Worm (Caenorhabditis elegans) whole organism, mixed stage, embryonic: ENCODE data around the gene F58B3.6.
A peak's percentile ranks its signal among the peaks of the same experiment; 100 is the strongest.

ENCODE experiments used
- bed-3 ChIP-seq: fragments of 200-800 bp; sonication (Bioruptor generic); optimal IDR thresholded peaks from 3 replicates; lab custom pipeline; 2018; ENCODE audit warnings: mild to moderate bottlenecking, missing genetic modification characterization, moderate library complexity, missing compliant biosample characterization
- blmp-1 ChIP-seq: fragments of 150-350 bp; optimal IDR thresholded peaks from 2 replicates; lab custom pipeline; 2014; ENCODE audit warnings: missing biosample characterization, missing genetic modification characterization
- ceh-43 ChIP-seq: fragments of 200-800 bp; sonication (Bioruptor generic); optimal IDR thresholded peaks from 2 replicates; lab custom pipeline; 2018; ENCODE audit warnings: mild to moderate bottlenecking, missing genetic modification characterization, moderate library complexity, missing compliant biosample characterization
- ceh-83 ChIP-seq: fragments of 200-800 bp; sonication (Bioruptor generic); optimal IDR thresholded peaks from 2 replicates; lab custom pipeline; 2018; ENCODE audit warnings: mild to moderate bottlenecking, missing genetic modification characterization, missing compliant biosample characterization
- ces-1 ChIP-seq: fragments of 150-350 bp; optimal IDR thresholded peaks from 2 replicates; lab custom pipeline; 2014; ENCODE audit warnings: missing biosample characterization, missing genetic modification reagents, missing genetic modification characterization
- cnd-1 ChIP-seq: fragments of 200-800 bp; sonication (Bioruptor generic); optimal IDR thresholded peaks from 2 replicates; lab custom pipeline; 2018; ENCODE audit warnings: mild to moderate bottlenecking, missing genetic modification characterization, missing compliant biosample characterization
- drap-1 ChIP-seq: fragments of 200-800 bp; sonication (Bioruptor generic); optimal IDR thresholded peaks from 3 replicates; lab custom pipeline; 2018; ENCODE audit warnings: mild to moderate bottlenecking, missing genetic modification characterization, missing compliant biosample characterization
- elt-1 ChIP-seq: sonication (generic microtip); optimal IDR thresholded peaks from 2 replicates; lab custom pipeline; 2017; ENCODE audit warnings: missing genetic modification characterization, mild to moderate bottlenecking, missing compliant biosample characterization, antibody characterized with exemption, moderate library complexity, borderline replicate concordance; ENCODE audit not compliant: insufficient read depth
- elt-3 ChIP-seq: fragments of 150-350 bp; optimal IDR thresholded peaks from 2 replicates; lab custom pipeline; 2014; ENCODE audit warnings: missing biosample characterization, missing genetic modification characterization
- flh-1 ChIP-seq: fragments of 200-800 bp; sonication (Bioruptor generic); optimal IDR thresholded peaks from 2 replicates; lab custom pipeline; 2018; ENCODE audit warnings: mild to moderate bottlenecking, missing genetic modification characterization, moderate library complexity, missing compliant biosample characterization
- ham-2 ChIP-seq: fragments of 200-800 bp; sonication (Bioruptor generic); optimal IDR thresholded peaks from 2 replicates; lab custom pipeline; 2018; ENCODE audit warnings: mild to moderate bottlenecking, missing genetic modification characterization, missing compliant biosample characterization
- hlh-1 ChIP-seq: fragments of 150-350 bp; optimal IDR thresholded peaks from 2 replicates; lab custom pipeline; 2014; ENCODE audit warnings: missing biosample characterization, missing genetic modification reagents, missing genetic modification characterization
- lin-13 ChIP-seq: fragments of 150-350 bp; optimal IDR thresholded peaks from 2 replicates; lab custom pipeline; 2014; ENCODE audit warnings: missing biosample characterization, missing genetic modification characterization
- lsy-2 ChIP-seq: fragments of 150-350 bp; optimal IDR thresholded peaks from 2 replicates; lab custom pipeline; 2014; ENCODE audit warnings: missing biosample characterization, missing genetic modification characterization
- mab-5 ChIP-seq: fragments of 150-350 bp; optimal IDR thresholded peaks from 2 replicates; lab custom pipeline; 2014; ENCODE audit warnings: missing biosample characterization, missing genetic modification characterization
- mep-1 ChIP-seq: fragments of 150-350 bp; optimal IDR thresholded peaks from 2 replicates; lab custom pipeline; 2017; ENCODE audit warnings: missing biosample characterization, missing genetic modification reagents, missing genetic modification characterization, inconsistent platforms
- mls-2 ChIP-seq: sonication (generic microtip); optimal IDR thresholded peaks from 2 replicates; lab custom pipeline; 2016; ENCODE audit warnings: mild to moderate bottlenecking, missing genetic modification characterization, moderate library complexity, missing compliant biosample characterization
- nhr-12 ChIP-seq: fragments of 150-350 bp; optimal IDR thresholded peaks from 2 replicates; lab custom pipeline; 2014; ENCODE audit warnings: missing biosample characterization, missing genetic modification characterization
- nhr-2 ChIP-seq: fragments of 150-350 bp; optimal IDR thresholded peaks from 2 replicates; lab custom pipeline; 2014; ENCODE audit warnings: missing biosample characterization, missing genetic modification characterization
- nhr-237 ChIP-seq: fragments of 150-350 bp; optimal IDR thresholded peaks from 2 replicates; lab custom pipeline; 2014; ENCODE audit warnings: missing biosample characterization, missing genetic modification characterization
- nhr-28 ChIP-seq: fragments of 150-350 bp; optimal IDR thresholded peaks from 2 replicates; lab custom pipeline; 2014; ENCODE audit warnings: missing biosample characterization, missing genetic modification characterization
- nhr-76 ChIP-seq: sonication (generic microtip); optimal IDR thresholded peaks from 2 replicates; lab custom pipeline; 2017; ENCODE audit warnings: missing biosample characterization, missing genetic modification characterization
- pha-4 ChIP-seq: fragments of 150-350 bp; optimal IDR thresholded peaks from 2 replicates; lab custom pipeline; 2018; ENCODE audit warnings: missing biosample characterization, missing genetic modification reagents, missing genetic modification characterization
- sem-2 ChIP-seq: fragments of 200-800 bp; sonication (Bioruptor generic); optimal IDR thresholded peaks from 2 replicates; lab custom pipeline; 2018; ENCODE audit warnings: mild to moderate bottlenecking, missing genetic modification characterization, missing compliant biosample characterization
- snpc-4 ChIP-seq: fragments of 150-350 bp; optimal IDR thresholded peaks from 2 replicates; lab custom pipeline; 2014; ENCODE audit warnings: missing biosample characterization, missing genetic modification characterization
- sptf-1 ChIP-seq: sonication (generic microtip); optimal IDR thresholded peaks from 2 replicates; lab custom pipeline; 2017; ENCODE audit warnings: mild to moderate bottlenecking, missing genetic modification characterization, moderate library complexity, missing compliant biosample characterization
- tbx-8 ChIP-seq: fragments of 200-800 bp; sonication (Bioruptor generic); optimal IDR thresholded peaks from 2 replicates; lab custom pipeline; 2018; ENCODE audit warnings: mild to moderate bottlenecking, missing genetic modification characterization, moderate library complexity, missing compliant biosample characterization
- unc-120 ChIP-seq: sonication (generic microtip); optimal IDR thresholded peaks from 2 replicates; lab custom pipeline; 2017; ENCODE audit warnings: missing genetic modification characterization, missing compliant biosample characterization; ENCODE audit not compliant: poor library complexity, severe bottlenecking
- unc-39 ChIP-seq: fragments of 150-350 bp; optimal IDR thresholded peaks from 2 replicates; lab custom pipeline; 2014; ENCODE audit warnings: missing biosample characterization, missing genetic modification characterization
- unc-62 ChIP-seq: fragments of 150-350 bp; optimal IDR thresholded peaks from 2 replicates; lab custom pipeline; 2014; ENCODE audit warnings: missing biosample characterization, missing genetic modification reagents, missing genetic modification characterization
- zip-8 ChIP-seq: fragments of 150-350 bp; optimal IDR thresholded peaks from 2 replicates; lab custom pipeline; 2014; ENCODE audit warnings: missing biosample characterization, missing genetic modification characterization
- ztf-11 ChIP-seq: fragments of 150-350 bp; optimal IDR thresholded peaks from 2 replicates; lab custom pipeline; 2014; ENCODE audit warnings: missing biosample characterization, missing genetic modification characterization

F58B3.6 gene

DNA sequence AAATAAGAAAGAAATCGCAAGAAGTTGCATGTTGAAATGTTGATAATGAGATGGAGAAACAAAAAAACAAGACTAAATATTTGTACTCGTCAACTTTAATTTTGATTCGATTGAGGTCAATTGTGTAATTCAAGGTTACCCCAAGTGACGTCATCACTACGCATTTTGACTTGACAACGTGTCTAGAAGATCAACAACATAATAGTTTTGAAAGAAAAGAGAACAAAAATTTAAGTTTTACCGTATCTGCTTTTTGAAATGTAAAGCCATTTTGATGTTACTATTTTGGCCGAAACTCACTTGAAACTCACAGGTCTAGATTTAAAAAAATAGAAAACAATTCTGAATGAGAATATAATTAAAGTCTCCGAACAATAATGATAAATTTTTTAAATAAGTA is 15.5 kb upstream of the F58B3.6 start, which contains the start of gene dsl-5:
TSS of gene dsl-5 (minus strand) at position 101 of the 400 bp plus-strand sequence.
- TF ChIP-seq tbx-8 (GFP tag; lab: Kevin White, UChicago) (no peak), zip-8 (peak; percentile 15)

- no peak for TF ChIP-seq pha-4 (tag; lab: Kevin White, UChicago)
- TF ChIP-seq lsy-2 (tag; lab: Kevin White, UChicago) = no peak
- no peak for TF ChIP-seq lin-13
- TF ChIP-seq unc-120 (tag; lab: Kevin White, UChicago) = no peak
- no peak for TF ChIP-seq sptf-1 (tag; lab: Kevin White, UChicago)
- TF ChIP-seq nhr-76 (tag; lab: Kevin White, UChicago) = no peak
- TF ChIP-seq ceh-43 (GFP tag; lab: Kevin White, UChicago) = no peak
- TF ChIP-seq nhr-12 (tag; lab: Kevin White, UChicago) = no peak
- no peak for TF ChIP-seq nhr-28
- TF ChIP-seq unc-39 (tag; lab: Kevin White, UChicago) = no peak
- no peak for TF ChIP-seq drap-1
- TF ChIP-seq mab-5 (tag; lab: Kevin White, UChicago) = no peak
- no peak for TF ChIP-seq bed-3 (GFP tag; lab: Kevin White, UChicago)
- TF ChIP-seq nhr-2 (tag; lab: Kevin White, UChicago) = no peak
- TF ChIP-seq, all 35 proteins: peak for 0
These were observed 14.1 kb upstream of the F58B3.6 start for ce11 chrIV:11622336-11622735.

DNA sequence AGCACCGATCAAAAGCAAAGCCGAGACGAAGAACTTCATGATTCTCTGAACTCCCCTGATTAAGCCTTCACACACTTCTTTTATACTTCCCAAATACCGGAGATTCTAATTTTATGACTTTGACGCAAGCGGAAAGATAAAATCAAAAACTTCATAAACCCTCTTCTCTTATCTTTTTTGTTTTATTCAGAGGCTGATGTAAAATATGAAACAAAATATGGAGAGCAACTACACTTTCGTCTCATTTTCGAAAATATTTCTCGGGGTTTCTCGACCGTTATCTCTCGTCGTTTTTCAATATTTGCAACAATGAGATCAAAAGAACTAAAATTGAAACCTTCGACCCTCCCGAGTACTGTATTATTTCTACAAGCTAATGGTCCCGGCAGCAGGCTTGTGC is 13.4 kb upstream of the F58B3.6 start, which contains the start of gene lys-4:
TSS of gene lys-4 (minus strand) at position 115 of the 400 bp plus-strand sequence.
- TF ChIP-seq lin-13 (no peak), drap-1 (no peak), elt-1 (tag; lab: Kevin White, UChicago) (no peak), snpc-4 (tag; lab: Kevin White, UChicago) (no peak), unc-39 (tag; lab: Kevin White, UChicago) (no peak), lsy-2 (tag; lab: Kevin White, UChicago) (no peak)

DNA sequence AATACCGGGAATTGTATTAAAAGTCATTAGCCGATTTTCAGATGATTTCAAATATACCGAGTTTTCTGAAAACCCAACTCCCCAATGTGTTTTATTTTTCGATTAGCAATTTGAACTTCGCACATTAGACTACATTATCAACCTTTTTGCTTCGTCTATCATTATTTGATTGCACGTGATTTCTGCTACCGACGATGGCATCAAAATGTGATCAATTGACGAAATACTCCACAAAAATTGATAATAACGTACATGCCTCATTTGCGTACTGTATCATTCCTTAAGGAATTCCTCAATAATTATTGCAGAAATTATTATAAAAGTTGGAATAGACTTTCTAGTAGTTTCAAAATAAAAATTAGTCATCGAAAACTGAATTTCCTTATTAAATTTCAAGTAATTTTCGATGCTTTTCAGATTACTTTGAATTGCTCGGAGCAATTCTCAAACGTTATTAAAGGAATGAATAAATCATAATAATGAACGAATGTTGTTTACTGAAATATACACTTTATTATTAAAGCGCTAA is 12.6 kb upstream of the F58B3.6 start:
- TF ChIP-seq sem-2 (GFP tag; lab: Kevin White, UChicago) = no peak
- no peak for TF ChIP-seq tbx-8 (GFP tag; lab: Kevin White, UChicago)
- TF ChIP-seq elt-3 (tag; lab: Kevin White, UChicago) = no peak
- no peak for TF ChIP-seq lsy-2 (tag; lab: Kevin White, UChicago)
- no peak for TF ChIP-seq hlh-1 (tag; lab: Kevin White, UChicago)

DNA sequence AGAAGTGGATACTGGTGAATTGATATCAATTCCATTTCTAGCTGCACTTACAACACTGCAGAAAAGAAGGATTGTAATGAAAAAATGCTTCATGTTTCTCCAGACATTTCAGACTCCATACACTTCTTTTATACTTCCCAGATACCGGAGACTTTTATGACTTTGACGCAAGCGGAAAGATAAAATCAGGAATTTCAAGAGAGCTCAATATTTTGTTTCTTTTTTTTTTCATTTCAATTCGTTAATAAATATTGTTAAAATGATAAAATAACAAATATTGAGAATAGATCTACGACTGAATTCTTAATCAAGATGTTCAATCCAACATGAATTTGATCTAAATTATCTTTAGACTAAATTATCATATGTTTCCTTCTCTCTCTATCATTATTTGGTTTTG is 11.0 kb upstream of the F58B3.6 start, which contains the start of gene lys-5:
TSS of gene lys-5 (minus strand) at position 101 of the 400 bp plus-strand sequence.
- TF ChIP-seq nhr-12 (tag; lab: Kevin White, UChicago) (no peak), unc-39 (tag; lab: Kevin White, UChicago) (no peak), sptf-1 (tag; lab: Kevin White, UChicago) (no peak), nhr-2 (tag; lab: Kevin White, UChicago) (no peak), snpc-4 (tag; lab: Kevin White, UChicago) (no peak), zip-8 (no peak), ces-1 (GFP tag; lab: Kevin White, UChicago) (no peak), hlh-1 (tag; lab: Kevin White, UChicago) (no peak), drap-1 (no peak), mab-5 (tag; lab: Kevin White, UChicago) (no peak), ceh-83 (GFP tag; lab: Kevin White, UChicago) (no peak), flh-1 (no peak), pha-4 (tag; lab: Kevin White, UChicago) (no peak), elt-1 (tag; lab: Kevin White, UChicago) (no peak), tbx-8 (GFP tag; lab: Kevin White, UChicago) (no peak), blmp-1 (tag; lab: Kevin White, UChicago) (no peak)

DNA sequence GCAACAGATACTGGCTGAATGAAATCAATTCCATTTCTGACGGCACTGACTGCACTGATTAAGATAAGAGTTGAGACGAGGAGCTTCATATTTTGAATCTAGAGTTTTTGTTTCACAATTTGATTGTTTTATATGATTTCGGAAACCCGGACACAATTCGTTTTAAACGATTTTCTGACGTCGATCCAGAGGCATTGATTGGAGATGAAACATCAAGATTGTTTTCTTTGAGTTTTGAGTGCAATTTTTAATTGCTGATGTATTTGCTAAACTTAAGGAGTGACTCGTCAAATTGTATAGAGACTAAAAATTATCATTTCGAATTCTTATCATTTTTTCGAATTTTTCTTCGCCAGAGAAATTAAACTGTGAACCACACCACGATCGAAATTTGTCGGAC is 8.6 kb upstream of the F58B3.6 start, which contains the start of gene lys-6:
TSS of gene lys-6 (minus strand) at position 101 of the 400 bp plus-strand sequence.
- no peak for TF ChIP-seq nhr-76 (tag; lab: Kevin White, UChicago)
- no peak for TF ChIP-seq lin-13
- no peak for TF ChIP-seq bed-3 (GFP tag; lab: Kevin White, UChicago)
- no peak for TF ChIP-seq unc-39 (tag; lab: Kevin White, UChicago)
- TF ChIP-seq elt-3 (tag; lab: Kevin White, UChicago) = no peak
- TF ChIP-seq nhr-2 (tag; lab: Kevin White, UChicago) = no peak
- no peak for TF ChIP-seq ztf-11 (tag; lab: Kevin White, UChicago)
- TF ChIP-seq unc-62 (GFP tag; lab: Kevin White, UChicago) = no peak
- no peak for TF ChIP-seq sptf-1 (tag; lab: Kevin White, UChicago)
- TF ChIP-seq nhr-237 (tag; lab: Kevin White, UChicago) = no peak
- no peak for TF ChIP-seq tbx-8 (GFP tag; lab: Kevin White, UChicago)
- TF ChIP-seq drap-1 = no peak
- TF ChIP-seq ham-2 (GFP tag; lab: Kevin White, UChicago) = no peak
- no peak for TF ChIP-seq mep-1
- no peak for TF ChIP-seq pha-4 (tag; lab: Kevin White, UChicago)
- TF ChIP-seq lsy-2 (tag; lab: Kevin White, UChicago) = no peak
- no peak for TF ChIP-seq mls-2 (tag; lab: Kevin White, UChicago)
- TF ChIP-seq cnd-1 (tag; lab: Kevin White, UChicago) = no peak
- no peak for TF ChIP-seq mab-5 (tag; lab: Kevin White, UChicago)
- no peak for TF ChIP-seq hlh-1 (tag; lab: Kevin White, UChicago)
